Fruit fly (Drosophila melanogaster) whole organism, embryonic: ENCODE data around the gene lbl.

Source experiments
- Ada2b ChIP-seq: fragments of 200-800 bp; sonication (Bioruptor generic); IDR thresholded peaks from 2 replicates; pipeline ENCODE4 v1.3.6; 2022; ENCODE audit warnings: missing biosample characterization, missing genetic modification characterization
- CG11247 ChIP-seq: fragments of 200-800 bp; sonication (Bioruptor generic); IDR thresholded peaks from 2 replicates; pipeline ENCODE4 v1.3.6; 2022; ENCODE audit warnings: missing biosample characterization, missing genetic modification characterization
- CG12299 ChIP-seq: fragments of 200-800 bp; sonication (Bioruptor generic); optimal IDR thresholded peaks from 2 replicates; lab custom pipeline; 2018; ENCODE audit warnings: missing biosample characterization, mild to moderate bottlenecking, missing genetic modification characterization
- CG12744 ChIP-seq: fragments of 200-800 bp; sonication (Bioruptor generic); optimal IDR thresholded peaks from 2 replicates; lab custom pipeline; 2016; ENCODE audit warnings: missing biosample characterization, missing genetic modification characterization
- CG13123 ChIP-seq: fragments of 200-800 bp; sonication (Bioruptor generic); optimal IDR thresholded peaks from 2 replicates; lab custom pipeline; 2016; ENCODE audit warnings: missing biosample characterization, missing genetic modification characterization
- CG13424 ChIP-seq: fragments of 200-800 bp; sonication (Bioruptor generic); optimal IDR thresholded peaks from 2 replicates; lab custom pipeline; 2019; ENCODE audit warnings: missing biosample characterization, mild to moderate bottlenecking, missing genetic modification characterization, moderate library complexity
- CG14050 ChIP-seq: fragments of 200-800 bp; sonication (Bioruptor generic); IDR thresholded peaks from 3 replicates; pipeline ENCODE4 v1.3.6; 2022; ENCODE audit warnings: missing biosample characterization, missing genetic modification characterization
- CG2120 ChIP-seq: fragments of 200-800 bp; sonication (Bioruptor generic); optimal IDR thresholded peaks from 3 replicates; lab custom pipeline; 2016; ENCODE audit warnings: missing biosample characterization, missing genetic modification characterization
- CG30020 ChIP-seq: fragments of 200-800 bp; optimal IDR thresholded peaks from 2 replicates; lab custom pipeline; 2019; ENCODE audit warnings: missing biosample characterization, mild to moderate bottlenecking, missing genetic modification characterization, moderate library complexity
- CG30403 ChIP-seq: fragments of 200-800 bp; sonication (Bioruptor generic); optimal IDR thresholded peaks from 3 replicates; lab custom pipeline; 2016; ENCODE audit warnings: missing biosample characterization, missing genetic modification characterization
- CG32772 ChIP-seq: fragments of 200-800 bp; sonication (Bioruptor generic); IDR thresholded peaks from 2 replicates; pipeline ENCODE4 v1.3.6; 2022; ENCODE audit warnings: missing biosample characterization, missing genetic modification characterization
- CG34376 ChIP-seq: fragments of 200-800 bp; sonication (Bioruptor generic); optimal IDR thresholded peaks from 2 replicates; lab custom pipeline; 2018; ENCODE audit warnings: missing biosample characterization, mild to moderate bottlenecking, missing genetic modification characterization
- CG3726 ChIP-seq: fragments of 200-800 bp; sonication (Bioruptor generic); IDR thresholded peaks from 3 replicates; pipeline ENCODE4, ENCODE4 v1.3.6; 2022; ENCODE audit warnings: missing biosample characterization, missing genetic modification characterization
- CG3847 ChIP-seq: fragments of 200-800 bp; sonication (Bioruptor generic); IDR thresholded peaks from 2 replicates; pipeline ENCODE4 v1.3.6; 2022; ENCODE audit warnings: missing biosample characterization, missing genetic modification characterization
- CG7963 ChIP-seq: fragments of 200-800 bp; sonication (Bioruptor generic); IDR thresholded peaks from 3 replicates; pipeline ENCODE4 v1.3.6; 2022; ENCODE audit warnings: missing biosample characterization, missing genetic modification characterization; ENCODE audit not compliant: partially characterized antibody
- CG7987 ChIP-seq: fragments of 200-800 bp; sonication (Bioruptor generic); optimal IDR thresholded peaks from 2 replicates; lab custom pipeline; 2018; ENCODE audit warnings: missing biosample characterization, mild to moderate bottlenecking, missing genetic modification characterization, moderate library complexity
- CG9437 ChIP-seq: fragments of 200-800 bp; sonication (Bioruptor generic); optimal IDR thresholded peaks from 2 replicates; lab custom pipeline; 2018; ENCODE audit warnings: missing biosample characterization, mild to moderate bottlenecking, missing genetic modification characterization
- CG9797 ChIP-seq: fragments of 200-800 bp; sonication (Bioruptor generic); optimal IDR thresholded peaks from 3 replicates; lab custom pipeline; 2018; ENCODE audit warnings: missing biosample characterization, mild to moderate bottlenecking, missing genetic modification characterization
- Dll ChIP-seq: fragments of 200-800 bp; sonication (Bioruptor generic); IDR thresholded peaks from 4 replicates; pipeline ENCODE4 v1.3.6; 2022; ENCODE audit warnings: missing biosample characterization, missing genetic modification characterization; ENCODE audit not compliant: partially characterized antibody
- ERR ChIP-seq: fragments of 200-800 bp; sonication (Bioruptor generic); optimal IDR thresholded peaks from 2 replicates; lab custom pipeline; 2016; ENCODE audit warnings: missing biosample characterization, missing genetic modification characterization
- Gsc ChIP-seq: fragments of 200-800 bp; sonication (Bioruptor generic); IDR thresholded peaks from 2 replicates; pipeline ENCODE4 v1.3.6; 2022; ENCODE audit warnings: missing biosample characterization, missing genetic modification characterization
- Hand ChIP-seq: fragments of 200-800 bp; sonication (Bioruptor generic); optimal IDR thresholded peaks from 2 replicates; lab custom pipeline; 2017; ENCODE audit warnings: mild to moderate bottlenecking, missing biosample characterization, missing genetic modification reagents, missing genetic modification characterization
- HmgZ ChIP-seq: fragments of 200-800 bp; sonication (Bioruptor generic); optimal IDR thresholded peaks from 2 replicates; lab custom pipeline; 2018; ENCODE audit warnings: missing biosample characterization, mild to moderate bottlenecking, missing genetic modification characterization
- Hsf ChIP-seq: fragments of 200-800 bp; sonication (Bioruptor generic); optimal IDR thresholded peaks from 3 replicates; lab custom pipeline; 2016; ENCODE audit warnings: missing biosample characterization, missing genetic modification characterization
- Lim3 ChIP-seq: fragments of 200-800 bp; sonication (Bioruptor generic); IDR thresholded peaks from 2 replicates; pipeline ENCODE4 v1.3.6; 2022; ENCODE audit warnings: missing biosample characterization, missing genetic modification characterization
- Mad ChIP-seq: fragments of 200-800 bp; sonication (Bioruptor generic); optimal IDR thresholded peaks from 2 replicates; lab custom pipeline; 2016; ENCODE audit warnings: missing biosample characterization, missing genetic modification characterization
- Sry-β ChIP-seq: fragments of 200-800 bp; sonication (Bioruptor generic); optimal IDR thresholded peaks from 2 replicates; lab custom pipeline; 2018; ENCODE audit warnings: missing biosample characterization, mild to moderate bottlenecking, missing genetic modification characterization, moderate library complexity
- Xrp1 ChIP-seq: fragments of 200-800 bp; sonication (Bioruptor generic); IDR thresholded peaks from 2 replicates; pipeline ENCODE4 v1.3.6; 2022; ENCODE audit warnings: missing biosample characterization, missing genetic modification characterization
- bsh ChIP-seq, 2 experiments: fragments of 200-800 bp; sonication (Bioruptor generic); optimal IDR thresholded peaks; 2 replicates each; lab custom pipeline; 2017 to 2018; ENCODE audit warnings: mild to moderate bottlenecking in 2 of 2, missing biosample characterization in 2 of 2, missing genetic modification characterization in 2 of 2, moderate library complexity in 1 of 2
- crc ChIP-seq: fragments of 200-800 bp; sonication (Bioruptor generic); optimal IDR thresholded peaks from 2 replicates; lab custom pipeline; 2016; ENCODE audit warnings: missing biosample characterization, missing genetic modification characterization
- danr ChIP-seq: fragments of 200-800 bp; sonication (Bioruptor generic); IDR thresholded peaks from 2 replicates; pipeline ENCODE4 v1.3.6; 2022; ENCODE audit warnings: missing biosample characterization, missing genetic modification characterization
- dmrt11E ChIP-seq: fragments of 200-800 bp; sonication (Bioruptor generic); optimal IDR thresholded peaks from 3 replicates; lab custom pipeline; 2018; ENCODE audit warnings: missing biosample characterization, mild to moderate bottlenecking, missing genetic modification characterization, moderate library complexity
- dysf ChIP-seq: fragments of 200-800 bp; sonication (Bioruptor generic); IDR thresholded peaks from 3 replicates; pipeline ENCODE4 v1.3.6; 2022; ENCODE audit warnings: missing biosample characterization, missing genetic modification characterization
- emc ChIP-seq: fragments of 200-800 bp; sonication (Bioruptor generic); optimal IDR thresholded peaks from 2 replicates; lab custom pipeline; 2016; ENCODE audit warnings: missing biosample characterization, missing genetic modification characterization
- ems ChIP-seq: fragments of 200-800 bp; sonication (Bioruptor generic); optimal IDR thresholded peaks from 3 replicates; lab custom pipeline; 2016; ENCODE audit warnings: missing biosample characterization, missing genetic modification characterization
- ewg ChIP-seq: fragments of 200-800 bp; sonication (Bioruptor generic); optimal IDR thresholded peaks from 3 replicates; lab custom pipeline; 2017; ENCODE audit warnings: mild to moderate bottlenecking, missing biosample characterization, missing genetic modification reagents, missing genetic modification characterization
- fd102C ChIP-seq: fragments of 200-800 bp; sonication (Bioruptor generic); optimal IDR thresholded peaks from 2 replicates; lab custom pipeline; 2018; ENCODE audit warnings: missing biosample characterization, mild to moderate bottlenecking, missing genetic modification characterization, moderate library complexity
- grn ChIP-seq: fragments of 200-800 bp; sonication (Bioruptor generic); optimal IDR thresholded peaks from 3 replicates; lab custom pipeline; 2017; ENCODE audit warnings: missing biosample characterization, missing genetic modification characterization
- jing ChIP-seq: fragments of 200-800 bp; sonication (Bioruptor generic); optimal IDR thresholded peaks from 2 replicates; lab custom pipeline; 2018; ENCODE audit warnings: missing biosample characterization, mild to moderate bottlenecking, missing genetic modification characterization
- jumu ChIP-seq: fragments of 200-800 bp; sonication (Bioruptor generic); optimal IDR thresholded peaks from 3 replicates; lab custom pipeline; 2016; ENCODE audit warnings: missing biosample characterization, missing genetic modification characterization
- klu ChIP-seq: fragments of 200-800 bp; sonication (Bioruptor generic); IDR thresholded peaks from 2 replicates; pipeline ENCODE4 v1.3.6; 2022; ENCODE audit warnings: missing biosample characterization, missing genetic modification characterization
- mam ChIP-seq: fragments of 200-800 bp; sonication (Bioruptor generic); optimal IDR thresholded peaks from 3 replicates; lab custom pipeline; 2016; ENCODE audit warnings: missing biosample characterization, missing genetic modification characterization
- nom ChIP-seq: fragments of 200-800 bp; sonication (Bioruptor generic); optimal IDR thresholded peaks from 2 replicates; lab custom pipeline; 2017; ENCODE audit warnings: missing biosample characterization, missing genetic modification characterization, mild to moderate bottlenecking, moderate library complexity, missing genetic modification reagents
- ro ChIP-seq: fragments of 200-800 bp; sonication (Bioruptor generic); IDR thresholded peaks from 2 replicates; pipeline ENCODE4 v1.3.6; 2022; ENCODE audit warnings: missing biosample characterization, missing genetic modification characterization
- run ChIP-seq: fragments of 200-800 bp; sonication (Bioruptor generic); optimal IDR thresholded peaks from 3 replicates; lab custom pipeline; 2018; ENCODE audit warnings: missing biosample characterization, mild to moderate bottlenecking, missing genetic modification characterization
- salm ChIP-seq: fragments of 200-800 bp; sonication (Bioruptor generic); optimal IDR thresholded peaks from 2 replicates; lab custom pipeline; 2018; ENCODE audit warnings: missing biosample characterization, mild to moderate bottlenecking, missing genetic modification characterization
- sna ChIP-seq: fragments of 200-800 bp; sonication (Bioruptor generic); IDR thresholded peaks from 2 replicates; pipeline ENCODE4 v1.3.6; 2022; ENCODE audit warnings: missing biosample characterization, missing genetic modification characterization; ENCODE audit not compliant: partially characterized antibody
- sob ChIP-seq: fragments of 200-800 bp; sonication (Bioruptor generic); IDR thresholded peaks from 2 replicates; pipeline ENCODE4 v1.3.6; 2022; ENCODE audit warnings: missing biosample characterization, missing genetic modification characterization
- ssp ChIP-seq: fragments of 200-800 bp; sonication (Bioruptor generic); IDR thresholded peaks from 2 replicates; pipeline ENCODE4 v1.3.6; 2022; ENCODE audit warnings: missing biosample characterization, missing genetic modification characterization
- tap ChIP-seq: fragments of 200-800 bp; optimal IDR thresholded peaks from 3 replicates; lab custom pipeline; 2019; ENCODE audit warnings: missing biosample characterization, mild to moderate bottlenecking, missing genetic modification characterization, moderate library complexity
- twi ChIP-seq: fragments of 200-800 bp; optimal IDR thresholded peaks from 2 replicates; lab custom pipeline; 2019; ENCODE audit warnings: missing biosample characterization, mild to moderate bottlenecking, missing genetic modification characterization, moderate library complexity

lbl gene

dm6 chr3R:21481960-21482359 lies 48.0 kb upstream of the lbl start, which contains the start of gene Fancm (continued):
- TF ChIP-seq CG3726: no peak
- TF ChIP-seq ssp (GFP tag; lab: Robert Waterston, UW): peak; percentile 62
- no peak for TF ChIP-seq Gsc (GFP tag; lab: Robert Waterston, UW)
- TF ChIP-seq crc (GFP tag; lab: Kevin White, UChicago): peak; percentile 24
- TF ChIP-seq tap (tag; lab: Kevin White, UChicago): no peak
- TF ChIP-seq CG9437 (GFP tag; lab: Kevin White, UChicago): peak; percentile 14
- peak; percentile 45 for TF ChIP-seq Mad
- TF ChIP-seq nom: no peak
- peak; percentile 40 for TF ChIP-seq CG13424
- TF ChIP-seq twi: peak; percentile 41
- no peak for TF ChIP-seq grn (GFP tag; lab: Kevin White, UChicago)
- peak; percentile 54 for TF ChIP-seq ERR
- TF ChIP-seq sob (GFP tag; lab: Robert Waterston, UW): peak; percentile 82
- TF ChIP-seq Hand (GFP tag; lab: Kevin White, UChicago): no peak
- TF ChIP-seq sna (GFP tag; lab: Robert Waterston, UW): peak; percentile 53; the same call in 1 of the 2 replicates
- peak; percentile 51 for TF ChIP-seq dmrt11E (tag; lab: Kevin White, UChicago)
- TF ChIP-seq run (tag; lab: Kevin White, UChicago): no peak
- no peak for TF ChIP-seq ro
- peak; percentile 62 for TF ChIP-seq emc
- peak; percentile 43 for TF ChIP-seq CG7987 (GFP tag; lab: Kevin White, UChicago)
- peak; percentile 67 for TF ChIP-seq CG9797 (GFP tag; lab: Kevin White, UChicago)
- TF ChIP-seq Xrp1 (GFP tag; lab: Robert Waterston, UW): peak; percentile 49; the same call in 1 of the 2 replicates
- no peak for TF ChIP-seq klu (GFP tag; lab: Robert Waterston, UW)
- TF ChIP-seq Dll (GFP tag; lab: Robert Waterston, UW): peak; percentile 82
- TF ChIP-seq danr: no peak
- TF ChIP-seq fd102C (GFP tag; lab: Kevin White, UChicago): peak; percentile 33
- no peak for TF ChIP-seq CG12299 (tag; lab: Kevin White, UChicago)
- no peak for TF ChIP-seq Ada2b (GFP tag; lab: Robert Waterston, UW)
- TF ChIP-seq dysf (GFP tag; lab: Robert Waterston, UW): peak; percentile 44; the same call in 1 of the 3 replicates
- TF ChIP-seq Hsf (GFP tag; lab: Kevin White, UChicago): peak; percentile 74
- TF ChIP-seq HmgZ: peak; percentile 83
- TF ChIP-seq CG30020 (tag; lab: Kevin White, UChicago): no peak
- TF ChIP-seq CG2120 (GFP tag; lab: Kevin White, UChicago): peak; percentile 89
- TF ChIP-seq Lim3: no peak
- TF ChIP-seq CG34376 (GFP tag; lab: Kevin White, UChicago): no peak
- peak; percentile 59 for TF ChIP-seq CG12744
- peak; percentile 27; the same call in 1 of the 2 replicates for TF ChIP-seq CG32772
- TF ChIP-seq CG14050: no peak
- peak; percentile 84 for TF ChIP-seq CG30403
- peak; percentile 67 for TF ChIP-seq jumu (GFP tag; lab: Kevin White, UChicago)
- TF ChIP-seq bsh (GFP tag; optimal IDR thresholded peaks at IDR 0.05; lab: Kevin White, UChicago): peak in 1 of 2 experiments; percentile 8
- TF ChIP-seq jing (GFP tag; lab: Kevin White, UChicago): no peak
- peak; percentile 86 for TF ChIP-seq CG3847 (GFP tag; lab: Robert Waterston, UW)
- TF ChIP-seq CG11247: peak; percentile 65
- TF ChIP-seq ewg: peak; percentile 60
- TF ChIP-seq Sry-β (GFP tag; lab: Kevin White, UChicago): peak; percentile 10
- TF ChIP-seq ems: peak; percentile 75
- TF ChIP-seq CG7963: 0 out of 3 replicates have a peak, but pooled peaks have one; percentile 37
- no peak for TF ChIP-seq salm (tag; lab: Kevin White, UChicago)
- peak; percentile 85 for TF ChIP-seq mam (GFP tag; lab: Kevin White, UChicago)
- peak; percentile 32 for TF ChIP-seq CG13123
